Worm (Caenorhabditis elegans) whole organism, mixed stage, embryonic: ENCODE results near the gene hsd-2.

Experiments used
- blmp-1 ChIP-seq: fragments of 150-350 bp; optimal IDR thresholded peaks from 2 replicates; lab custom pipeline; 2014; ENCODE audit warnings: missing biosample characterization, missing genetic modification characterization
- drap-1 ChIP-seq: fragments of 200-800 bp; sonication (Bioruptor generic); optimal IDR thresholded peaks from 3 replicates; lab custom pipeline; 2018; ENCODE audit warnings: mild to moderate bottlenecking, missing genetic modification characterization, missing compliant biosample characterization
- ham-2 ChIP-seq: fragments of 200-800 bp; sonication (Bioruptor generic); optimal IDR thresholded peaks from 2 replicates; lab custom pipeline; 2018; ENCODE audit warnings: mild to moderate bottlenecking, missing genetic modification characterization, missing compliant biosample characterization
- lin-32 ChIP-seq: fragments of 200-800 bp; sonication (Bioruptor generic); optimal IDR thresholded peaks from 2 replicates; lab custom pipeline; 2018; ENCODE audit warnings: mild to moderate bottlenecking, missing genetic modification characterization, missing compliant biosample characterization
- mab-5 ChIP-seq: fragments of 150-350 bp; optimal IDR thresholded peaks from 2 replicates; lab custom pipeline; 2014; ENCODE audit warnings: missing biosample characterization, missing genetic modification characterization
- nhr-12 ChIP-seq: fragments of 150-350 bp; optimal IDR thresholded peaks from 2 replicates; lab custom pipeline; 2014; ENCODE audit warnings: missing biosample characterization, missing genetic modification characterization
- nhr-28 ChIP-seq: fragments of 150-350 bp; optimal IDR thresholded peaks from 2 replicates; lab custom pipeline; 2014; ENCODE audit warnings: missing biosample characterization, missing genetic modification characterization
- snpc-4 ChIP-seq: fragments of 150-350 bp; optimal IDR thresholded peaks from 2 replicates; lab custom pipeline; 2014; ENCODE audit warnings: missing biosample characterization, missing genetic modification characterization
- unc-39 ChIP-seq: fragments of 150-350 bp; optimal IDR thresholded peaks from 2 replicates; lab custom pipeline; 2014; ENCODE audit warnings: missing biosample characterization, missing genetic modification characterization
- unc-62 ChIP-seq: fragments of 150-350 bp; optimal IDR thresholded peaks from 2 replicates; lab custom pipeline; 2014; ENCODE audit warnings: missing biosample characterization, missing genetic modification reagents, missing genetic modification characterization

DNA sequence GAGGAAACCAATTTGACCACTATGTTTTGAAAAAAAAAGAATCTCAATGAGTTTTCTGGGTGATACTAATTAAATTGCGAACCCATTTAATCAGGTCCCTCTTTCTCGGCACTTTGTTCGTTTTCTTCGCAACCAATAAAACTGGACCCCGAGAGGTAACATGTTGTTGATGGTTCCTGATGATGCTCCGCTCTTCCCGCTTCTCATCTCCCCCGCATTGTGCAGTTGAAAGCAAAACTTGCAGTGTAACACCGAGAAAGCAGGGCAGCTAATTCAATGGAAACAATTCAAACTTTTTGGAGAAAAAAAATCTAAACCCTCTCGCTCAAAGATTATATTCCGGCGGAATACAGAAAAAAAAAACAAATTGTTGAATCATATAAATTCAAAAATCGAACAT, 45.6 kb upstream of the hsd-2 start:
- TF ChIP-seq nhr-12 (no peak), blmp-1 (tag; lab: Kevin White, UChicago) (no peak), lin-32 (GFP tag; lab: Kevin White, UChicago) (no peak), mab-5 (no peak), nhr-28 (tag; lab: Kevin White, UChicago) (no peak), ham-2 (no peak), drap-1 (no peak), unc-62 (no peak), unc-39 (tag; lab: Kevin White, UChicago) (no peak), snpc-4 (tag; lab: Kevin White, UChicago) (no peak)
